Worm (Caenorhabditis elegans) whole organism, midembryonic: Measurements from ENCODE around the gene fpn-1.2.

Source experiments
- T22C8.4 ChIP-seq: fragments of 200-800 bp; sonication (Bioruptor generic); IDR thresholded peaks from 2 replicates; pipeline ENCODE4 v1.3.6; 2022; ENCODE audit warnings: missing genetic modification characterization, missing compliant biosample characterization
- cog-1 ChIP-seq: sonication (generic microtip); optimal IDR thresholded peaks from 2 replicates; lab custom pipeline; 2016; ENCODE audit warnings: missing genetic modification characterization, missing compliant biosample characterization
- flt-1 ChIP-seq: fragments of 200-800 bp; sonication (Bioruptor generic); IDR thresholded peaks from 2 replicates; pipeline ENCODE4 v1.3.6; 2022; ENCODE audit warnings: missing genetic modification characterization, missing compliant biosample characterization
- klf-2 ChIP-seq: fragments of 200-800 bp; sonication (Bioruptor generic); conservative IDR thresholded peaks from 2 replicates; pipeline ENCODE4 v1.3.6; 2022; ENCODE audit warnings: missing genetic modification reagents, missing genetic modification characterization, missing compliant biosample characterization
- med-1 ChIP-seq: sonication (generic microtip); optimal IDR thresholded peaks from 2 replicates; lab custom pipeline; 2017; ENCODE audit warnings: missing genetic modification characterization, mild to moderate bottlenecking, missing compliant biosample characterization, antibody characterized with exemption, missing genetic modification reagents; ENCODE audit not compliant: insufficient read depth
- ref-1 ChIP-seq: fragments of 200-800 bp; sonication (Bioruptor generic); conservative IDR thresholded peaks from 2 replicates; pipeline ENCODE4 v1.3.6; 2022; ENCODE audit warnings: missing genetic modification reagents, missing genetic modification characterization, missing compliant biosample characterization
- tab-1 ChIP-seq: fragments of 200-800 bp; sonication (Bioruptor generic); IDR thresholded peaks from 2 replicates; pipeline ENCODE4 v1.3.6; 2022; ENCODE audit warnings: missing genetic modification characterization, missing compliant biosample characterization
- ztf-23 ChIP-seq: fragments of 200-800 bp; sonication (Bioruptor generic); IDR thresholded peaks from 2 replicates; pipeline ENCODE4 v1.3.6; 2022; ENCODE audit warnings: missing genetic modification reagents, missing genetic modification characterization, missing compliant biosample characterization
- ztf-29 ChIP-seq: fragments of 200-800 bp; sonication (Bioruptor generic); IDR thresholded peaks from 2 replicates; pipeline ENCODE4 v1.3.6; 2022; ENCODE audit warnings: missing genetic modification reagents, missing genetic modification characterization, missing compliant biosample characterization

ce11 chrV:1414615-1415433 lies 49.7 kb downstream of the fpn-1.2 start:
- TF ChIP-seq flt-1 (GFP tag; lab: Robert Waterston, UW) (no peak), T22C8.4 (GFP tag; lab: Robert Waterston, UW) (no peak), cog-1 (tag; lab: Kevin White, UChicago) (no peak), klf-2 (GFP tag; lab: Robert Waterston, UW) (no peak), tab-1 (GFP tag; lab: Robert Waterston, UW) (no peak), med-1 (no peak), ztf-29 (no peak), ref-1 (GFP tag; lab: Robert Waterston, UW) (no peak), ztf-23 (GFP tag; lab: Robert Waterston, UW) (no peak)
